Worm (Caenorhabditis elegans) whole organism, L3 larva: ENCODE data around the gene ntl-3.

Experiments used
- fkh-10 ChIP-seq: sonication (generic microtip); optimal IDR thresholded peaks from 2 replicates; lab custom pipeline; 2017; ENCODE audit warnings: missing biosample characterization, missing genetic modification reagents, missing genetic modification characterization
- fkh-2 ChIP-seq: fragments of 150-350 bp; optimal IDR thresholded peaks from 2 replicates; lab custom pipeline; 2014; ENCODE audit warnings: missing biosample characterization, missing genetic modification reagents, missing genetic modification characterization
- mml-1 ChIP-seq: fragments of 150-350 bp; sonication (generic microtip); optimal IDR thresholded peaks from 3 replicates; lab custom pipeline; 2014; ENCODE audit warnings: missing biosample characterization, missing genetic modification characterization

DNA sequence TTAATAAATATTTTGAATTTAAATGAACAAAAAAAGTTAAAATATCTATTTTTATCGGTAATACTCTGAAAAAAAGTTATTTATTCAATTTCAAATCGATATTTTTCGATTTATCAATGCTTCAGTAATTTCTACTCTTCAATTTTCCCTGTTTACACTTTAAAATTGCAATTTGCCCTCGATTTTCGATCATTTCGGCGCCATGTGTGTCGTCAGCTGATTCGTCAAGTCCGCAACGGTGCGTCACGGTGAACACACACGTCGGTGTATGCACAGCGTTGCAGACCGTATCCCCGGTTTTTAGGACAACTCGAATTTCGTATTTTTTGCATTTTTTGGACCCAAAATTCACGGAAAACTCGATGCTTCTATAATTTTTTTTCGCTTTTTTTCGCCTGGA lies 23.0 kb downstream of the ntl-3 start, which contains the start of gene C18D11.3:
- TF ChIP-seq fkh-10 (GFP tag; lab: Kevin White, UChicago) (no peak), mml-1 (no peak), fkh-2 (tag; lab: Kevin White, UChicago) (no peak)
